Fruit fly (Drosophila melanogaster) Kc167 (cell line): ENCODE results near the gene CG10694.

Experiments used
- Sin3A ChIP-seq: fragments of >200 bp; optimal IDR thresholded peaks from 2 replicates; lab custom pipeline; 2018; ENCODE audit warnings: missing external identifiers
- h ChIP-seq: fragments of >200 bp; optimal IDR thresholded peaks from 3 replicates; lab custom pipeline; 2018; ENCODE audit warnings: missing external identifiers
- psq ChIP-seq: fragments of >200 bp; optimal IDR thresholded peaks from 2 replicates; lab custom pipeline; 2017; ENCODE audit warnings: missing external identifiers

dm6 chr3R:24116180-24116579, 9.0 kb downstream of the CG10694 start, which contains the start of gene CG13607:
- TF ChIP-seq h (lab: Kevin White, UChicago) (no peak), psq (lab: Kevin White, UChicago) (no peak), Sin3A (no peak)
